Worm (Caenorhabditis elegans): Measurements from ENCODE around the gene ZK1236.9.

- TF ChIP-seq lin-11 (tag; optimal IDR thresholded peaks at IDR 0.05): no peak
- TF ChIP-seq ama-1 (optimal IDR thresholded peaks at IDR 0.05): no peak
- no peak for TF ChIP-seq nhr-232 (tag; optimal IDR thresholded peaks at IDR 0.05)
- no peak for TF ChIP-seq hlh-15 (tag; optimal IDR thresholded peaks at IDR 0.05)
- no peak for TF ChIP-seq ceh-24 (tag; optimal IDR thresholded peaks at IDR 0.05)
- no peak for TF ChIP-seq nhr-11 (tag; optimal IDR thresholded peaks at IDR 0.05)
Measured at ce11 chrIII:8410747-8411146, 24.2 kb downstream of the ZK1236.9 start.
